Fruit fly (Drosophila melanogaster): Measurements from ENCODE around the gene Vm34Ca.

Vm34Ca gene

DNA sequence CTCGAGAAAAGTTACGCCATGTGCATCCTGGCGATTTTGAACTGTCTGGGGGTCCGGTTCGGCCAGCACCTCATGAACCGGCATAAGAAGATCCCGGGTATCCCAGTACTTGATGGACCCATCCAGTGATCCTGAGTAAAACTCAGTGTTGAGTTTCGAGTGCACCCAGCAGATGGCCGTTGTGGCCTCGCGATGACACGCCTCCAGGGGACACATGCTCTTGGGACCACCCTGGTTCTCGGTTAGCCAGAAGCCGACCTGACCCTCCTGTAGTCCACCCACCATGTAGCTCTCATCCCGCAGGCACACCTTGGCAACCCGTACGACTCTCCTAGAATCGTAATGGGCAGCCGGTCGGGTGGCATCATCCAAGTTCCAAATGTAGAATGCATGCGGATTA, 14.0 kb downstream of the Vm34Ca start:
- TF ChIP-seq CG17801 (GFP tag; optimal IDR thresholded peaks at IDR 0.05; ENCODE audit: partially characterized antibody): no peak

DNA sequence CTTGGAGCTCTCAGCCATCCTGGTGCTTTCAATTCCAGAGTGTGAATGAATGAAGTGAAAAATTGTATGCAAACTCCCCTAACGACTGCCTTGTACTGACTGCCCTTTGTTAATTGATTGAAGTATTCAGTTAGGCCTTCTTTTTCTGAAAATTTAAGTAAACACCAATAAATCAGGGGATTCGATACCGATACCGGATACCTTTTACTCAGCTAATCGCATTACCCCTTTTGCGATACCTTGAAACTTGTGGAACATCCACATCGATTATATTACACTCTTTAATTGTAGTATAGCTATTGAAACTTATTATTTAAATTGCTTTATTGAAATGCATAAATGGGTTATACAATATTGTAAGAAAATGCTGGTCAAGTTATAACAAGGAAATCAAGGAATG, 15.3 kb downstream of the Vm34Ca start, which contains the start of gene CG16957:
Gene CG16957, minus strand, starts transcription at position 101 of the 400 bp plus-strand sequence.
- TF ChIP-seq CG17801 (GFP tag; optimal IDR thresholded peaks at IDR 0.05; ENCODE audit: partially characterized antibody): no peak

DNA sequence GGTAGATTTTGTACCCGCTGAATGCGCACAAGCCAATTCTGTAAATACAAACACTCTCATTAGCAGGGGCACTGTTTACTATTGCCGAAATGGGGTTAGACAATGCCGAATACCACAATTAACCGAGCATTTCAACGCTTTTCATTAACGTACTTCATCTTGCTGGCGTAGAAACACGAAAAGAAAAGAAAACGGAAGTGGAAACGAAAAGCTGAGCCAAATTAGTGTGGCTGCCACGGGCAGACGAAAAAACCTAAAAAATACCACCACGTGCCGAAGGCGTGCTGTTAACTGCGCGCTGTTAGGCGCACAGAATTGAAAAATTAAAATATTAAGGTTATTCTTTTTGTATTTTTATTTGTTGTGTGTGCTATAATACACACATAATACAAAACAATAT, 16.5 kb downstream of the Vm34Ca start, which contains the start of gene RpL24:
Gene RpL24, minus strand, starts transcription at position 229 of the 400 bp plus-strand sequence.
- peak; percentile 98 for TF ChIP-seq CG17801 (GFP tag; optimal IDR thresholded peaks at IDR 0.05; ENCODE audit: partially characterized antibody)

DNA sequence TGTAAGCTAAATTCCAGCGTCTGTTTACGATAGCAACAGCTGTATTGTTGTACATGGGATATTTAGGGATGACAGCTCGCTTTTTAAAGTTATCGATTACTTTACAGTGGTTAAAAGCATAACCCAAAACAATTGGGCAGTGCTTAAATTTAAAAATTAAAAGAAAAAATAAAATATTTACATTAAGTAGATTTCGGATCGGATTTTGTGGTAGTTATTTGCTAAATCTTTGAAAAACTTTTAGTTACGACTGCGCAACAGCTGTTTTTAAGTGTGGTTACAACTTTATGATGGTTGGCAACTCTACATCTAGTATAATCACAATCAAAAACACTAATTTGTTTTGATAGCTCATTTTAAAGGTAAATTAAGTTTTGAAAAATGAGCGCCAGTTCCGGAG, 24.2 kb downstream of the Vm34Ca start, which contains the start of the genes Ing5 and CG7099:
Gene Ing5, minus strand, starts transcription at position 58 of the 400 bp plus-strand sequence.
Gene CG7099, plus strand, starts transcription at position 317 of the 400 bp plus-strand sequence.
- TF ChIP-seq CG17801 (GFP tag; optimal IDR thresholded peaks at IDR 0.05; ENCODE audit: partially characterized antibody): peak; percentile 99

DNA sequence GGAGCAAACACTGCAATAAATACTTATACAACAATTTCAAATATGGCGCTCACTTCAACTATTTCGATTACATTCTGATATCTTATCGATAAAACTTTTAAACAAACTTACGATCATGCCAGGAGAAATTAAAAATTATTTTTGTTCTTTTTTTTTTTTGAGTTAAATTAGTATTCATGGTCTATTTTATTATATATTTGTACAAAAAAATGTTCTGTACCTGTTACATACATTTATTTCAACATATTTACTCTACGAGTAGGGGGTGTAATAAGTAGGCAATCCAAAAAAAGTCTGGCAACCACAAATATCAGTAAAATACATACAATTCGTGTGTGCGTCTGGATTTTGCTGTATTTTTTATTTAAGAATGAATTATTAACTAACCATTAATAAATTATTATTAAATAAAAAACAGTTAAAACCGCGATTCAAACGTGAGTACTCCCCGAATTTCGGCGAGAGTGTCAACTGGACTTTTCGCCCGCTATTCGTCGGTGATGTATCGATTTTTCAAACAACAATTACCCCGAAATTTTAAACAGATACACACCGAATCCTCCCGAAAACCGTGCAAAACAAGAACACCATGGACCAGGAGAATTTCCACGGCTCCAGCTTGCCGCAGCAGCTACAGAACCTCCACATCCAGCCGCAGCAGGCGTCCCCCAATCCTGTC, 28.9 kb downstream of the Vm34Ca start, which contains the start of gene loqs:
Gene loqs, plus strand, starts transcription at position 302 of the 679 bp plus-strand sequence.
- TF ChIP-seq CG17801 (GFP tag; optimal IDR thresholded peaks at IDR 0.05; ENCODE audit: partially characterized antibody): peak; percentile 29

DNA sequence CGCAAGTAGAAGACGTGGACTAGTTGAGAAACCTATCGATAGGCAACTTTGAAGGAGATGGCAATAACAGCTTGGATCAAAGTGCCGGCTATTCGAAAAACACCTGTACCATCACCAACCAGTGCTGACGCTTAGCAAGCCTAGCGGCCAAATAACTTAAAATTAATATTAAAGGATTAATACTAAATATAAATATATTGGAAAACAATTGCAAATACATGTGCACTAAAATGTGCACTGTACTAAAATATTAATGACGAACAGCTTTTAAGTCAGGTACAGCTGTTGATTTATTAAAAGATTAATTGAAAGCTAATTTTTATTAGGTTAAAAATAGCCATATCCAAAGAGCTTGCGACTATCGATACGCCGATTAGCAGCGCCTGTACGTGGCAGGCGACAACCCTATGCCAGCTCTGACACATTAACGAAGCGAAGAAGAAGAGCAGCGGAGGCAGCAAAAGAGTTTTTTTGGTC, 32.9 kb downstream of the Vm34Ca start, which contains the start of the genes CG9302 and beta'COP:
Gene CG9302, minus strand, starts transcription at position 51 of the 477 bp plus-strand sequence.
Gene beta'COP, plus strand, starts transcription at position 415 of the 477 bp plus-strand sequence.
- TF ChIP-seq CG17801 (GFP tag; optimal IDR thresholded peaks at IDR 0.05; ENCODE audit: partially characterized antibody): peak; percentile 81

DNA sequence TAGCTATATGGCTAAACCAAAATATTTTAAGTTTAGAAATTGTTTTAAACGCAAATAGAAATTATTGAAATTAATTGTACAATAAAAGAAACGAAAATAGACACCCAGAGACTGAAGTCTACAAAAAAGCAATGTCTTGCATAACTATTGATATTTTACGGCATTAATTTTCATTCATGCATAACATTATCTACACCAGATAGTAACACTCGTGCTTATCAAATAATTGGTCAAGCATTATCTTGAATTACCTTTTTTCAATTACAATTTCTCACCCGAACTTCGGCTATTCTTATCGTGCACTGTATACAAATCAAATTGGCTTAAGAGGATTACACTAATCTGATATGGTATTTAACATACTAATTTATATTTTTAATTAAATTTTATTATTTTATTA, 35.3 kb downstream of the Vm34Ca start:
- no peak for TF ChIP-seq CG17801 (GFP tag; optimal IDR thresholded peaks at IDR 0.05; ENCODE audit: partially characterized antibody)

DNA sequence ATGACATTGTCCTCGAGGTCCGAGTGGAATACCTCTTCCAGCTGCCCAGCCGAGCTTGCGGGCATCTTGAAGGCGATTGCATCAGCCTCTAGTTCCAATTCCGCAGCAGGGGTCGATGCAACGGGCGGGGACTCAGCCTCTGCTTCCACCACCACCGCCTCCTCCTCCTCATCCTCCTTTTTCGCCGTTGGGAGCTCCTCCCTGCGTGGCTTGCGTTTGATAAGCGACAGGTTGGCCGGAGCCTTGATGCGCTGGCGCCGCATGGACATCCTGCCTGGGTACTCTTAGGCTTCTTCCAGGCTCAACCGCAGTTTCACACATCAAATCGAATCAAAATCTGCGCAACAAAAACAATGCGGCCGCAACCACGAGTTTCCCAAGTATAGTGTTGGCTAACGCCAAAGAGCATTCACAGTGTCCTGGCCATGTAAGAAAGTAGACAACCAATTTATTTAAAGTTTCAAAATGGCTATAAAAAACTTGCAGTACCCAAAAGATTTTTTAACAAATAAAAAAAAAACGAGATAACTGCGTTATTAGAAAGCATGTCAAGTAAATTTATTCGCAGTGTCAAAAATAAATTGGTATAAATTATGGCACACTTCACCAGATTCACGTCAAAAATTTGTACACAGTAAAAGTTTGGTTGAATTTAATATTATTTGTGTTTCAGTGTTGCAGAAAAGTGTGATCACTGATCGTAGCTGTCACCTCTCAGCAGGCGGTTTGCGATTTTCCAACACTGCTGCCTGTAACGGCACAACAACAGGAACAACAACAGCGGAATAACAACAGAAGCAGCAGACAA, 37.8 kb downstream of the Vm34Ca start, which contains the start of the genes Bdp1 and CG6565:
Gene Bdp1, minus strand, starts transcription at position 456 of the 808 bp plus-strand sequence.
Gene CG6565, plus strand, starts transcription at position 585 of the 808 bp plus-strand sequence.
- peak; percentile 88 for TF ChIP-seq CG17801 (GFP tag; optimal IDR thresholded peaks at IDR 0.05; ENCODE audit: partially characterized antibody)

DNA sequence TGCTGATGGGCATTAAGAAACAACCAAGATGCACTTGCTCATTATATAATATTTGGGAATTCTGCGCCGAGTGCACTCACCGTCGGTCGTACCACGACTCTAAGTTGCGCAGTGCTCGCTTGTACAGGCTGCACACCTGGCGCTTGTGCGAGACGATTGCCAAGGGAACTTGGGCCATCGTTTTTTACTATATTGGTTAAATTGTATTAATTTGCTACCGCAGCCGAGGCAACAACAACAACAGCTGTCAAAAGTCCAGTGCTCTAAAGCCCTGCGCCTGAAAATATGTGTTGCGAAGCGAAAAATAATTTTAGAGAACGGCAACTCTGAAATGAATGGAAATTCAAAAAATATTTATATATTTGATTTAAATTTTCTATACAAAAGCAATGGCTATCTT, 40.7 kb downstream of the Vm34Ca start, which contains the start of gene ND-B22:
Gene ND-B22, minus strand, starts transcription at position 349 of the 400 bp plus-strand sequence.
- peak; percentile 66 for TF ChIP-seq CG17801 (GFP tag; optimal IDR thresholded peaks at IDR 0.05; ENCODE audit: partially characterized antibody)

DNA sequence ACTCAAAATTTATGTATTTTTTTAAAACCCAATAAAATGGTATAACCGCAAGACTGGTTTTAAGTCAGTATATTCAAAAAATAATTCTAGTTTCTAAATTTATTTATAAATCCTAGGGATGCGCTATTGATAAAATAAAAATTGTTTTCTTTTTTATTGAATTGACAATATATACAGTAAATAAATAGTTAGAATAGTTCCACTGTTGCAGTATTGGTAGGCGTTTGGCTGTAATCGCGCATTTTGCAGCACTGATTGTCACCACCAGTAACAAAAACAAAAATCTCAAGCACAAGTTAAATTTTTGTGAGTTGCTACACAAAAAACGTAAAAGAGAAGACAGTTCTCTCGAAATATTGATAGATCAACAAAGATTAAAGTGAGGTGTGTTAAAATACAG, 42.5 kb downstream of the Vm34Ca start, which contains the start of gene CG31855:
Gene CG31855, plus strand, starts transcription at position 265 of the 400 bp plus-strand sequence.
- peak; percentile 90 for TF ChIP-seq CG17801 (GFP tag; optimal IDR thresholded peaks at IDR 0.05; ENCODE audit: partially characterized antibody)

DNA sequence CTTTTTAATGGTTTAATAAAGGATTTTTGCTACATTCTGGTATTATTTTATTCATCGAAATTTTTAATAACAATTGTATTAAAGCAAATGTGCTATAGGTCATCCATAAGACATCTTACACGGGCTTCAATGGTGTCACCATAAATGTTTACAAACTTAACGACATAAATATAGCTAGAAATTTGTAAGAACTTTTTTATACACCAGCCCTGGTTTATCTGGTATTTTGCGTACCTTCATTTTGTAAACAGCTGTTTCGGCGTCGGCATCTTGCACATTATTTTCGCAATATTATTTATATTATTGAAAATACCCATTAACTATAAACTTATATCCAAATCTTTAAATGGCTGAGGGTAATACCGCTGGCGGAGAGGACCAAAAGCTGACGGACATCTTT, 44.1 kb downstream of the Vm34Ca start, which contains the start of gene Tap42:
Gene Tap42, plus strand, starts transcription at position 240 of the 400 bp plus-strand sequence.
- no peak for TF ChIP-seq CG17801 (GFP tag; optimal IDR thresholded peaks at IDR 0.05; ENCODE audit: partially characterized antibody)

DNA sequence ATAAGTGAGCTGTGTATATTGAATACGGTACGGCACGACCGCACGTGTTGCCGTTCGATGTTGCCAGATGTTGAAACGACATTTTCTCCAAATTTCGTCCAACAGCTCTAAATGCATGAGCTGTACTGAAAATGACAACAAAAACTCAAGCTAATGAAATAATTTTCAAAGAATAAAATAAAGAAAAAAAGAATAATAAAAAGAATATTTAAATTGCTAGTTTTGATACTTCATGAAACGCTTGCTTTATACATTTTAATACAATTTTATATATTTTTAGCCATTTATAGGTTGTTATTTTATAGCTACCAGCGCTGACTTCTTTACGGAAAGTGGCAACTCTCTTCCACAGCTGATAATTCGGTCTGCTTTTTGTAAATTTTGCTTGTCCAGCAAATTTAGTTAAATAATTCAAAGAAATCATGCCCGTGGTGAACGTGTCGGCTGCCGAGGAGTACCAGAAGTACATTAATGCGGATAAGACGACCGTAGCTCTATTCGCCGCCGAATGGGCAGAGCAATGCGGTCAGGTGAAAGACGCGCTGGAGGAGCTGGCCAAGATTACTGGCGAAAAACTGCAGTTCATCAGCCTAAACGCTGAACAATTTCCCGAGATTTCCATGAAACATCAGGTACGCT, 45.2 kb downstream of the Vm34Ca start, which contains the start of the genes Nnp-1 and Grx3:
Gene Nnp-1, minus strand, starts transcription at position 81 of the 639 bp plus-strand sequence.
Gene Grx3, plus strand, starts transcription at position 339 of the 639 bp plus-strand sequence.
- TF ChIP-seq CG17801 (GFP tag; optimal IDR thresholded peaks at IDR 0.05; ENCODE audit: partially characterized antibody): peak; percentile 65

DNA sequence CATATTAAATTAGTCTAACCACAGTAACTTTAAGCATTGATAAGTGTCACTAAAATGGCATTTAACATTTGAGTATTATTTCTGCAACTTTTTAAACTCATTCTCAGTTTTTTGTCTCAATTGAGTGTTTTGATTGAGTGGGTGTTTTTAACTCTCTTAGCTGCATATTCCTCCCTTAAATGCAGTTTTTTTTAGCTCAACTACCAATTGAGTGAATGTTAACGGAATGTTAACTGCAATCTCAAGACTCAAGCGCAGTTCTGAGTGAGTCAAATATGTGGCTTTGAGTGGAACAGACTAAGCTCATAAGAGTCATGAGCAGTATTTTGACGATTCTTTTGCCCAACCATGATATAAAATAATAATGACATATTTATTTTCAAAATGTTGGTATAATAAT, 48.5 kb downstream of the Vm34Ca start:
- no peak for TF ChIP-seq CG17801 (GFP tag; optimal IDR thresholded peaks at IDR 0.05; ENCODE audit: partially characterized antibody)

DNA sequence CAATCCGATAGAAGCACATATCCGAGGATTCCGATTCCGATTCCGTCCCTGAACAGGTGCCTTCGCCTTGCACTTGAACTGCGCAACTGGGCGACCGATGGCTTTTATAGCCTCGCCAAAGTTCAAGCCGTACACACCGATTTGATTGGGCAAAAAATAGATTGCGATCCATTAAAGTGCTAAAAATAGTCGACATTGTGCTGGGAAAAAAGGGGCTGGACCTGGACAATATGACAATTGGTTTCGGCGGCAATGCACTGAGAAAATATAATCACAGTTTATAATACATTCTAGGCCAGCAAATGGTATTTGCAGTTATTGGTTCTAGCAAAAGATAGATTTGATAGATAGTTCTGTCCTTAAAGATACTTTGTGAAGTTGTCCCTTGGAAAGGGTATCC, 50.0 kb downstream of the Vm34Ca start, which contains the start of gene CG9377:
Gene CG9377, minus strand, starts transcription at position 101 of the 400 bp plus-strand sequence.
- TF ChIP-seq CG17801 (GFP tag; optimal IDR thresholded peaks at IDR 0.05; ENCODE audit: partially characterized antibody): no peak
